Fruit fly (Drosophila melanogaster) whole organism, embryonic: ENCODE results near the gene wge.
A peak's percentile ranks its signal among the peaks of the same experiment; 100 is the strongest.

Experiments
- Atf-2 ChIP-seq: fragments of 200-800 bp; sonication (Bioruptor generic); optimal IDR thresholded peaks from 2 replicates; lab custom pipeline; 2016; ENCODE audit warnings: missing biosample characterization, missing genetic modification characterization
- Bgb ChIP-seq: fragments of 200-800 bp; sonication (Bioruptor generic); IDR thresholded peaks from 2 replicates; pipeline ENCODE4 v1.3.6; 2022; ENCODE audit warnings: missing biosample characterization, missing genetic modification characterization; ENCODE audit not compliant: partially characterized antibody
- CG10267 ChIP-seq: fragments of 200-800 bp; sonication (Bioruptor generic); optimal IDR thresholded peaks from 2 replicates; lab custom pipeline; 2018; ENCODE audit warnings: missing biosample characterization, mild to moderate bottlenecking, missing genetic modification characterization, moderate library complexity
- CG10979 ChIP-seq: fragments of 200-800 bp; sonication (Bioruptor generic); optimal IDR thresholded peaks from 2 replicates; lab custom pipeline; 2018; ENCODE audit warnings: missing biosample characterization, mild to moderate bottlenecking, missing genetic modification characterization, moderate library complexity
- CG14014 ChIP-seq: fragments of 200-800 bp; sonication (Bioruptor generic); IDR thresholded peaks from 2 replicates; pipeline ENCODE4 v1.3.6; 2022; ENCODE audit warnings: missing biosample characterization, missing genetic modification characterization
- CG14050 ChIP-seq: fragments of 200-800 bp; sonication (Bioruptor generic); IDR thresholded peaks from 3 replicates; pipeline ENCODE4 v1.3.6; 2022; ENCODE audit warnings: missing biosample characterization, missing genetic modification characterization
- CG16779 ChIP-seq: fragments of 200-800 bp; sonication (Bioruptor generic); IDR thresholded peaks from 2 replicates; pipeline ENCODE4 v1.3.6; 2022; ENCODE audit warnings: missing biosample characterization, missing genetic modification characterization
- CG18262 ChIP-seq: fragments of 200-800 bp; optimal IDR thresholded peaks from 3 replicates; lab custom pipeline; 2019; ENCODE audit warnings: missing biosample characterization, mild to moderate bottlenecking, missing genetic modification characterization, moderate library complexity
- CG18619 ChIP-seq: fragments of 200-800 bp; sonication (Bioruptor generic); optimal IDR thresholded peaks from 3 replicates; lab custom pipeline; 2017; ENCODE audit warnings: missing biosample characterization, mild to moderate bottlenecking, missing genetic modification characterization
- CG30403 ChIP-seq: fragments of 200-800 bp; sonication (Bioruptor generic); optimal IDR thresholded peaks from 3 replicates; lab custom pipeline; 2016; ENCODE audit warnings: missing biosample characterization, missing genetic modification characterization
- CG32767 ChIP-seq: fragments of 200-800 bp; sonication (Bioruptor generic); IDR thresholded peaks from 2 replicates; pipeline ENCODE4 v1.3.6; 2022; ENCODE audit warnings: missing biosample characterization, missing genetic modification characterization
- CG32772 ChIP-seq: fragments of 200-800 bp; sonication (Bioruptor generic); IDR thresholded peaks from 2 replicates; pipeline ENCODE4 v1.3.6; 2022; ENCODE audit warnings: missing biosample characterization, missing genetic modification characterization
- CG42726 ChIP-seq: fragments of 200-800 bp; sonication (Bioruptor generic); IDR thresholded peaks from 2 replicates; pipeline ENCODE4 v1.3.6; 2022; ENCODE audit warnings: missing biosample characterization, missing genetic modification characterization; ENCODE audit not compliant: partially characterized antibody
- CG4617 ChIP-seq: fragments of 200-800 bp; sonication (Bioruptor generic); optimal IDR thresholded peaks from 3 replicates; lab custom pipeline; 2016; ENCODE audit warnings: missing biosample characterization, missing genetic modification characterization, borderline replicate concordance
- CG4820 ChIP-seq: fragments of 200-800 bp; sonication (Bioruptor generic); optimal IDR thresholded peaks from 3 replicates; lab custom pipeline; 2016; ENCODE audit warnings: missing biosample characterization, missing genetic modification characterization
- CG6813 ChIP-seq: fragments of 200-800 bp; sonication (Bioruptor generic); optimal IDR thresholded peaks from 2 replicates; lab custom pipeline; 2017; ENCODE audit warnings: missing biosample characterization, missing genetic modification characterization, mild to moderate bottlenecking, moderate library complexity, missing genetic modification reagents
- CG7786 ChIP-seq: fragments of 200-800 bp; sonication (Bioruptor generic); optimal IDR thresholded peaks from 2 replicates; lab custom pipeline; 2016; ENCODE audit warnings: missing biosample characterization, missing genetic modification characterization
- Dek ChIP-seq: fragments of 200-800 bp; sonication (Bioruptor generic); optimal IDR thresholded peaks from 3 replicates; lab custom pipeline; 2019; ENCODE audit warnings: missing biosample characterization, mild to moderate bottlenecking, missing genetic modification characterization, moderate library complexity
- Dp ChIP-seq: fragments of 200-800 bp; sonication (Bioruptor generic); optimal IDR thresholded peaks from 2 replicates; lab custom pipeline; 2018; ENCODE audit warnings: missing biosample characterization, mild to moderate bottlenecking, missing genetic modification characterization, moderate library complexity
- Drgx ChIP-seq: fragments of 200-800 bp; sonication (Bioruptor generic); IDR thresholded peaks from 2 replicates; pipeline ENCODE4 v1.3.6; 2022; ENCODE audit warnings: missing biosample characterization, missing genetic modification characterization
- HHEX ChIP-seq: fragments of 200-800 bp; sonication (Bioruptor generic); optimal IDR thresholded peaks from 3 replicates; lab custom pipeline; 2017; ENCODE audit warnings: missing biosample characterization, mild to moderate bottlenecking, missing genetic modification characterization, missing genetic modification reagents
- HLH54F ChIP-seq: fragments of 200-800 bp; sonication (Bioruptor generic); optimal IDR thresholded peaks from 3 replicates; lab custom pipeline; 2016; ENCODE audit warnings: missing biosample characterization, missing genetic modification characterization
- HLHmδ ChIP-seq: fragments of 200-800 bp; sonication (Bioruptor generic); optimal IDR thresholded peaks from 2 replicates; lab custom pipeline; 2018; ENCODE audit warnings: missing biosample characterization, mild to moderate bottlenecking, missing genetic modification characterization, moderate library complexity
- HmgZ ChIP-seq: fragments of 200-800 bp; sonication (Bioruptor generic); optimal IDR thresholded peaks from 2 replicates; lab custom pipeline; 2018; ENCODE audit warnings: missing biosample characterization, mild to moderate bottlenecking, missing genetic modification characterization
- Hr3 ChIP-seq: fragments of 200-800 bp; sonication (Bioruptor generic); optimal IDR thresholded peaks from 3 replicates; lab custom pipeline; 2016; ENCODE audit warnings: missing biosample characterization, missing genetic modification characterization
- Meics ChIP-seq: fragments of 200-800 bp; sonication (Bioruptor generic); optimal IDR thresholded peaks from 2 replicates; lab custom pipeline; 2017; ENCODE audit warnings: missing biosample characterization, mild to moderate bottlenecking, missing genetic modification characterization
- Nf-YA ChIP-seq: fragments of 200-800 bp; sonication (Bioruptor generic); IDR thresholded peaks from 2 replicates; pipeline ENCODE4 v1.3.6; 2022; ENCODE audit warnings: missing biosample characterization, missing genetic modification characterization
- Oaz ChIP-seq: fragments of 200-800 bp; sonication (Bioruptor generic); IDR thresholded peaks from 2 replicates; pipeline ENCODE4 v1.3.6; 2022; ENCODE audit warnings: missing biosample characterization, missing genetic modification characterization
- PHDP ChIP-seq: fragments of 200-800 bp; sonication (Bioruptor generic); optimal IDR thresholded peaks from 3 replicates; lab custom pipeline; 2018; ENCODE audit warnings: missing biosample characterization, mild to moderate bottlenecking, missing genetic modification characterization, moderate library complexity
- Sry-β ChIP-seq: fragments of 200-800 bp; sonication (Bioruptor generic); optimal IDR thresholded peaks from 2 replicates; lab custom pipeline; 2018; ENCODE audit warnings: missing biosample characterization, mild to moderate bottlenecking, missing genetic modification characterization, moderate library complexity
- Sry-δ ChIP-seq: fragments of 200-800 bp; sonication (Bioruptor generic); optimal IDR thresholded peaks from 2 replicates; lab custom pipeline; 2016; ENCODE audit warnings: missing biosample characterization, missing genetic modification characterization
- Ssrp ChIP-seq: fragments of 200-800 bp; sonication (Bioruptor generic); optimal IDR thresholded peaks from 2 replicates; lab custom pipeline; 2018; ENCODE audit warnings: missing biosample characterization, mild to moderate bottlenecking, missing genetic modification characterization, moderate library complexity
- Vsx1 ChIP-seq: fragments of 200-800 bp; sonication (Bioruptor generic); optimal IDR thresholded peaks from 2 replicates; lab custom pipeline; 2017; ENCODE audit warnings: missing biosample characterization, mild to moderate bottlenecking, missing genetic modification characterization, missing genetic modification reagents
- Xbp1 ChIP-seq: fragments of 200-800 bp; sonication (Bioruptor generic); optimal IDR thresholded peaks from 3 replicates; lab custom pipeline; 2016; ENCODE audit warnings: missing biosample characterization, mild to moderate bottlenecking, missing genetic modification characterization
- Xrp1 ChIP-seq: fragments of 200-800 bp; sonication (Bioruptor generic); IDR thresholded peaks from 2 replicates; pipeline ENCODE4 v1.3.6; 2022; ENCODE audit warnings: missing biosample characterization, missing genetic modification characterization
- amos ChIP-seq: fragments of 200-800 bp; sonication (Bioruptor generic); IDR thresholded peaks from 2 replicates; pipeline ENCODE4 v1.3.6; 2022; ENCODE audit warnings: missing biosample characterization, missing genetic modification characterization; ENCODE audit not compliant: partially characterized antibody
- ash1 ChIP-seq: fragments of 200-800 bp; sonication (Bioruptor generic); optimal IDR thresholded peaks from 2 replicates; lab custom pipeline; 2018; ENCODE audit warnings: missing biosample characterization, mild to moderate bottlenecking, missing genetic modification characterization
- bab2 ChIP-seq: fragments of 200-800 bp; sonication (Bioruptor generic); optimal IDR thresholded peaks from 2 replicates; lab custom pipeline; 2016; ENCODE audit warnings: missing biosample characterization, missing genetic modification characterization
- br ChIP-seq: fragments of >200 bp; optimal IDR thresholded peaks from 2 replicates; lab custom pipeline; 2017
- btn ChIP-seq: fragments of 200-800 bp; sonication (Bioruptor generic); optimal IDR thresholded peaks from 2 replicates; lab custom pipeline; 2016; ENCODE audit warnings: missing biosample characterization, missing genetic modification characterization
- cas ChIP-seq: fragments of 200-800 bp; sonication (Bioruptor generic); IDR thresholded peaks from 2 replicates; pipeline ENCODE4 v1.3.6; 2022; ENCODE audit warnings: missing biosample characterization, missing genetic modification characterization
- crc ChIP-seq: fragments of 200-800 bp; sonication (Bioruptor generic); optimal IDR thresholded peaks from 2 replicates; lab custom pipeline; 2016; ENCODE audit warnings: missing biosample characterization, missing genetic modification characterization
- dmrt11E ChIP-seq: fragments of 200-800 bp; sonication (Bioruptor generic); optimal IDR thresholded peaks from 3 replicates; lab custom pipeline; 2018; ENCODE audit warnings: missing biosample characterization, mild to moderate bottlenecking, missing genetic modification characterization, moderate library complexity
- gce ChIP-seq: fragments of 200-800 bp; sonication (Bioruptor generic); IDR thresholded peaks from 3 replicates; pipeline ENCODE4 v1.3.6; 2022; ENCODE audit warnings: missing biosample characterization, missing genetic modification characterization
- mirr ChIP-seq: fragments of 200-800 bp; sonication (Bioruptor generic); optimal IDR thresholded peaks from 3 replicates; lab custom pipeline; 2018; ENCODE audit warnings: missing biosample characterization, mild to moderate bottlenecking, missing genetic modification characterization
- oc ChIP-seq: fragments of 200-800 bp; sonication (Bioruptor generic); optimal IDR thresholded peaks from 2 replicates; lab custom pipeline; 2018; ENCODE audit warnings: missing biosample characterization, mild to moderate bottlenecking, missing genetic modification characterization, moderate library complexity
- pros ChIP-seq: fragments of 200-800 bp; sonication (Bioruptor generic); optimal IDR thresholded peaks from 3 replicates; lab custom pipeline; 2019; ENCODE audit warnings: missing biosample characterization, mild to moderate bottlenecking, missing genetic modification characterization, moderate library complexity
- ranshi ChIP-seq: fragments of 200-800 bp; sonication (Bioruptor generic); IDR thresholded peaks from 2 replicates; pipeline ENCODE4 v1.3.6; 2022; ENCODE audit warnings: missing biosample characterization, missing genetic modification characterization
- slp2 ChIP-seq: fragments of 200-800 bp; sonication (Bioruptor generic); optimal IDR thresholded peaks from 2 replicates; lab custom pipeline; 2016; ENCODE audit warnings: missing biosample characterization, missing genetic modification characterization
- trem ChIP-seq: fragments of 200-800 bp; optimal IDR thresholded peaks from 3 replicates; lab custom pipeline; 2019; ENCODE audit warnings: missing biosample characterization, mild to moderate bottlenecking, missing genetic modification characterization, moderate library complexity
- z ChIP-seq: fragments of 200-800 bp; sonication (Bioruptor generic); IDR thresholded peaks from 3 replicates; pipeline ENCODE4 v1.3.6; 2022; ENCODE audit warnings: missing biosample characterization, missing genetic modification characterization

wge gene

dm6 chr3R:22750534-22750947 is 29.6 kb upstream of the wge start, which contains the start of the genes rumi, CG7029 and Usp12-46 (continued):
- TF ChIP-seq Ssrp (tag; lab: Kevin White, UChicago) (peak; percentile 86), Dek (tag; lab: Kevin White, UChicago) (peak; percentile 82), HLHmδ (GFP tag; lab: Kevin White, UChicago) (peak; percentile 33), Hr3 (peak; percentile 88), CG4617 (GFP tag; lab: Kevin White, UChicago) (peak; percentile 85), slp2 (GFP tag; lab: Kevin White, UChicago) (peak; percentile 87), CG10267 (tag; lab: Kevin White, UChicago) (peak; percentile 80), CG14014 (peak; percentile 90), br (lab: Kevin White, UChicago) (no peak), CG14050 (GFP tag; lab: Robert Waterston, UW) (peak; percentile 88), Sry-δ (GFP tag; lab: Kevin White, UChicago) (peak; percentile 82), CG18262 (tag; lab: Kevin White, UChicago) (peak; percentile 83), pros (GFP tag; lab: Kevin White, UChicago) (peak; percentile 82), CG7786 (peak; percentile 92), dmrt11E (tag; lab: Kevin White, UChicago) (peak; percentile 87), HLH54F (peak; percentile 93), oc (tag; lab: Kevin White, UChicago) (peak; percentile 77), HHEX (peak; percentile 77), CG18619 (GFP tag; lab: Kevin White, UChicago) (peak; percentile 83), amos (GFP tag; lab: Robert Waterston, UW) (peak; percentile 72), Oaz (peak; percentile 77), CG6813 (peak; percentile 51), cas (peak; percentile 63; the same call in 1 of the 2 replicates), Atf-2 (GFP tag; lab: Kevin White, UChicago) (peak; percentile 87), HmgZ (tag; lab: Kevin White, UChicago) (peak; percentile 96), gce (GFP tag; lab: Robert Waterston, UW) (peak; percentile 81), bab2 (peak; percentile 88), Vsx1 (GFP tag; lab: Kevin White, UChicago) (no peak), ash1 (GFP tag; lab: Kevin White, UChicago) (no peak), Bgb (GFP tag; lab: Robert Waterston, UW) (peak; percentile 72), Xbp1 (peak; percentile 92), btn (GFP tag; lab: Kevin White, UChicago) (peak; percentile 72), PHDP (peak; percentile 85), Dp (peak; percentile 44), CG32772 (GFP tag; lab: Robert Waterston, UW) (peak; percentile 83), trem (tag; lab: Kevin White, UChicago) (peak; percentile 83), CG4820 (peak; percentile 79), z (GFP tag; lab: Robert Waterston, UW) (no peak), mirr (GFP tag; lab: Kevin White, UChicago) (peak; percentile 69), Meics (GFP tag; lab: Kevin White, UChicago) (peak; percentile 75), Nf-YA (GFP tag; lab: Robert Waterston, UW) (peak; percentile 74), CG16779 (GFP tag; lab: Robert Waterston, UW) (peak; percentile 76; the same call in 1 of the 2 replicates), CG30403 (peak; percentile 91), CG10979 (tag; lab: Kevin White, UChicago) (peak; percentile 81), Xrp1 (peak; percentile 88), CG42726 (GFP tag; lab: Robert Waterston, UW) (peak; percentile 44; the same call in 1 of the 2 replicates), Sry-β (GFP tag; lab: Kevin White, UChicago) (peak; percentile 21), CG32767 (peak; percentile 85), ranshi (GFP tag; lab: Robert Waterston, UW) (peak; percentile 99), Drgx (GFP tag; lab: Robert Waterston, UW) (peak; percentile 75), crc (GFP tag; lab: Kevin White, UChicago) (peak; percentile 74)
